Comparison of ENCODE assay signal across 5 fruit fly cellular contexts in the genomic region with DNA sequence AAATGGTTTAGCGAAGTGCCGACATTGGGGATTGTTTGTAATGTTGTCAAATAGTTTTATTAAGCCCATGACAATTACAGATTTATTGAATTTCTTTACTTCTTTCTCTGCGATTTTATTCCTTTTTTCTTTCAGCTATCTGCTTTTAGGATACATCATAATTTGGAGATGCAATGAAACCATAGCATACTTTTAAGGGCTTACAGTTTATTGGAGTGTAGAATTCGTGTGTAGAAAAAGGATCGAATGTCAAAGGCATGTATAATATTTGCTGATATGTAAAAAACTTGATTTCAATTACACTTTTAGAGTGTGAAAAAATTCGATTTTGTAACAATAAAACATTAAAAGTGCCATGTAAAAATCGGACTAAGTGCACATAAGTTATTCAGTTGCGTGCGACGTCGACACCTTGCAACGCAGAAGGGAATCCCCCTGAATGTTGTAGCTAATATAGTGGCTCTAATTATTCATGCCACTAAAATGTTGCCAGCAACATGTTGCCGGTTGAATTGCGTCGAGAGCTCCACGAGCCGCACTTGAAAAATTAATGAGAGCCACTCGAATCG.
TF ChIP-seq lines count a peak whose summit lies in the region.

No protein-coding gene starts in this region.

- TF ChIP-seq CTCF in S2 (optimal IDR thresholded peaks at IDR 0.05; lab: Kevin White, UChicago), result peak; percentile 66 to 68
- TF ChIP-seq CTCF in whole organism, embryonic (GFP tag; optimal IDR thresholded peaks at IDR 0.05; lab: Kevin White, UChicago), result peak; percentile 76

TF ChIP-seq in whole organism, embryonic, 481 proteins besides CTCF, POLR2A, EP300 and RAD21:
- TF ChIP-seq amos (GFP tag; IDR thresholded peaks at IDR 0.05; lab: Robert Waterston, UW; ENCODE audit: partially characterized antibody), result peak; percentile 15; the same call in 1 of the 2 replicates
- TF ChIP-seq Stat92E (GFP tag; optimal IDR thresholded peaks at IDR 0.05; lab: Kevin White, UChicago), result peak in 1 of 3 experiments; percentile 6
- peak; percentile 99 for TF ChIP-seq CG11504 (tag; optimal IDR thresholded peaks at IDR 0.05; lab: Kevin White, UChicago)
- TF ChIP-seq CG2712 (tag; optimal IDR thresholded peaks at IDR 0.05; lab: Kevin White, UChicago), result peak; percentile 6
- TF ChIP-seq stwl (tag; optimal IDR thresholded peaks at IDR 0.05; lab: Kevin White, UChicago), result peak; percentile 38
- no peak for TF ChIP-seq her (GFP tag; optimal IDR thresholded peaks at IDR 0.05; lab: Kevin White, UChicago)
- TF ChIP-seq btn (GFP tag; optimal IDR thresholded peaks at IDR 0.05; lab: Kevin White, UChicago), result no peak
- TF ChIP-seq Bgb (GFP tag; IDR thresholded peaks at IDR 0.05; lab: Robert Waterston, UW; ENCODE audit: partially characterized antibody), result peak; percentile 34; the same call in 1 of the 2 replicates
- peak; percentile 6 for TF ChIP-seq D (optimal IDR thresholded peaks at IDR 0.05; lab: Kevin White, UChicago)
- no peak for TF ChIP-seq D (GFP tag; optimal IDR thresholded peaks at IDR 0.05; lab: Kevin White, UChicago)
- TF ChIP-seq sens (GFP tag; lab: Kevin White, UChicago), result peak; percentile 30
- no peak for TF ChIP-seq bowl (GFP tag; IDR thresholded peaks at IDR 0.05; lab: Robert Waterston, UW)
- no peak for TF ChIP-seq D19A (tag; optimal IDR thresholded peaks at IDR 0.05; lab: Kevin White, UChicago)
- TF ChIP-seq CG12236 (GFP tag; optimal IDR thresholded peaks at IDR 0.05; lab: Kevin White, UChicago), result no peak

TF ChIP-seq in whole organism, prepupa, 60 proteins besides CTCF, POLR2A, EP300 and RAD21:
- TF ChIP-seq Blimp-1 (GFP tag; optimal IDR thresholded peaks at IDR 0.05; lab: Kevin White, UChicago) (no peak), Eip78C (GFP tag; lab: Kevin White, UChicago) (peak; percentile 1)

TF ChIP-seq in whole organism, pupa, 21 proteins besides CTCF, POLR2A, EP300 and RAD21:
- TF ChIP-seq Snoo (tag; optimal IDR thresholded peaks at IDR 0.05; lab: Kevin White, UChicago) (no peak), D1 (tag; optimal IDR thresholded peaks at IDR 0.05; lab: Kevin White, UChicago) (peak; percentile 8)

TF ChIP-seq in whole organism, wandering third instar larva, 38 proteins besides CTCF, POLR2A, EP300 and RAD21:
- TF ChIP-seq Vsx2 (GFP tag; optimal IDR thresholded peaks at IDR 0.05; lab: Kevin White, UChicago; ENCODE audit: partially characterized antibody) (no peak), sv (GFP tag; optimal IDR thresholded peaks at IDR 0.05; lab: Kevin White, UChicago) (no peak), Myc (optimal IDR thresholded peaks at IDR 0.05; lab: Kevin White, UChicago) (peak; percentile 51), Rel (GFP tag; optimal IDR thresholded peaks at IDR 0.05; lab: Kevin White, UChicago) (no peak), Rel (tag; optimal IDR thresholded peaks at IDR 0.05; lab: Kevin White, UChicago) (no peak), Mio (GFP tag; optimal IDR thresholded peaks at IDR 0.05; lab: Kevin White, UChicago) (no peak)
